Worm (Caenorhabditis elegans) whole organism, midembryonic: Measurements from ENCODE around the gene F53A3.7.

Experiments
- T22C8.4 ChIP-seq: fragments of 200-800 bp; sonication (Bioruptor generic); IDR thresholded peaks from 2 replicates; pipeline ENCODE4 v1.3.6; 2022; ENCODE audit warnings: missing genetic modification characterization, missing compliant biosample characterization
- cog-1 ChIP-seq: sonication (generic microtip); optimal IDR thresholded peaks from 2 replicates; lab custom pipeline; 2016; ENCODE audit warnings: missing genetic modification characterization, missing compliant biosample characterization
- flt-1 ChIP-seq: fragments of 200-800 bp; sonication (Bioruptor generic); IDR thresholded peaks from 2 replicates; pipeline ENCODE4 v1.3.6; 2022; ENCODE audit warnings: missing genetic modification characterization, missing compliant biosample characterization
- klf-2 ChIP-seq: fragments of 200-800 bp; sonication (Bioruptor generic); conservative IDR thresholded peaks from 2 replicates; pipeline ENCODE4 v1.3.6; 2022; ENCODE audit warnings: missing genetic modification reagents, missing genetic modification characterization, missing compliant biosample characterization
- med-1 ChIP-seq: sonication (generic microtip); optimal IDR thresholded peaks from 2 replicates; lab custom pipeline; 2017; ENCODE audit warnings: missing genetic modification characterization, mild to moderate bottlenecking, missing compliant biosample characterization, antibody characterized with exemption, missing genetic modification reagents; ENCODE audit not compliant: insufficient read depth
- ref-1 ChIP-seq: fragments of 200-800 bp; sonication (Bioruptor generic); conservative IDR thresholded peaks from 2 replicates; pipeline ENCODE4 v1.3.6; 2022; ENCODE audit warnings: missing genetic modification reagents, missing genetic modification characterization, missing compliant biosample characterization
- tab-1 ChIP-seq: fragments of 200-800 bp; sonication (Bioruptor generic); IDR thresholded peaks from 2 replicates; pipeline ENCODE4 v1.3.6; 2022; ENCODE audit warnings: missing genetic modification characterization, missing compliant biosample characterization
- ztf-23 ChIP-seq: fragments of 200-800 bp; sonication (Bioruptor generic); IDR thresholded peaks from 2 replicates; pipeline ENCODE4 v1.3.6; 2022; ENCODE audit warnings: missing genetic modification reagents, missing genetic modification characterization, missing compliant biosample characterization
- ztf-29 ChIP-seq: fragments of 200-800 bp; sonication (Bioruptor generic); IDR thresholded peaks from 2 replicates; pipeline ENCODE4 v1.3.6; 2022; ENCODE audit warnings: missing genetic modification reagents, missing genetic modification characterization, missing compliant biosample characterization

F53A3.7 gene

DNA sequence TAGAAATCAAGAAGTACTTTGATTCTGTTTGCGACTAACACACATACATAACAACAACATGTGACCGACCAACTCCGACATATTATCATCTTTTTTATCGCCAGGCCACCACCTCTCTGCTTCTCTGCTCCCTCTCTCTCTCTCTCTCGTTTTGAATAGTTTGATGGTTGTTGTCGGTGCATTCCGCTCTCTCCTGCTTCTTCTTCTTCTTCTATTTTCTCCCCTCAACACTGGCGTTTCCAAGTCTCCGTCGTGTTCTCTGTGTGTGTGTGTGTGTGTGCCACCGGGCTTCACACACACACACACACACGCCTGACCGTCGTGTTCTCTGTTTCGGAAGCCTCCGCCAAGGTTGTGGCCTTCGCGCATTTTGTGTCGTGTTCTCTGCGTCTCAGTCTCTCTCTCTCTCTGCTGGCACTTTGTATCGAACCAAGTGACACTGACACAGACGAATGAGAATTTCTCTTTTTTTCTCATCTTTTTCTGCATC is 26.2 kb upstream of the F53A3.7 start:
- TF ChIP-seq ztf-23 (GFP tag; lab: Robert Waterston, UW): 0 out of 2 replicates have a peak, but pooled peaks have one; percentile 45
- peak; percentile 99 for TF ChIP-seq cog-1 (tag; lab: Kevin White, UChicago)
- no peak for TF ChIP-seq med-1 (GFP tag; lab: Kevin White, UChicago)
- TF ChIP-seq ztf-29 (GFP tag; lab: Robert Waterston, UW): peak; percentile 87
- TF ChIP-seq tab-1 (GFP tag; lab: Robert Waterston, UW): peak; percentile 14; the same call in 1 of the 2 replicates
- peak; percentile 75 for TF ChIP-seq flt-1 (GFP tag; lab: Robert Waterston, UW)
- no peak for TF ChIP-seq ref-1 (GFP tag; lab: Robert Waterston, UW)
- no peak for TF ChIP-seq T22C8.4 (GFP tag; lab: Robert Waterston, UW)
- TF ChIP-seq klf-2 (GFP tag; lab: Robert Waterston, UW): no peak

DNA sequence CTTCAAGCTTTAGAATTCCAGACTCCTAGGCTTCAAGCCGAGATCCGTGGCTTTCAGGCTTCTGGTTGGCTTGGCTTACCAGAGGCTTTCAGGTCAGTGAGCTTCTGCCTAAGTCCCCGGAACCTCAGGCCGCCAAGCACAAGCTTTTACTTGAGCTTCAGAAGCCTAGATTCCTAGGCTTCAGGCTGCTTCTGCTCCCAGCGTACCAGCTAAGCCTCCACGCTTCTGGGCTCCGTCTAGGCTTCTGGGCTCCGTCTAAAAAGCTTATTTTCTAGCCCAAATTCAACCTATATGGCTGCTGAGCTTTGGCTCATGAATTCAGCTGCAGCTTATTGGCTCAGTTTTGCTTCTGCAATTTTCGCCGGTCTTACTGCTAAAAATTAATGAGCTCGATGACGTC is 25.5 kb upstream of the F53A3.7 start:
- TF ChIP-seq ref-1 (GFP tag; lab: Robert Waterston, UW) (no peak), ztf-29 (GFP tag; lab: Robert Waterston, UW) (no peak), tab-1 (GFP tag; lab: Robert Waterston, UW) (no peak), T22C8.4 (GFP tag; lab: Robert Waterston, UW) (no peak), cog-1 (tag; lab: Kevin White, UChicago) (no peak), flt-1 (GFP tag; lab: Robert Waterston, UW) (no peak), ztf-23 (GFP tag; lab: Robert Waterston, UW) (no peak), klf-2 (GFP tag; lab: Robert Waterston, UW) (no peak), med-1 (GFP tag; lab: Kevin White, UChicago) (no peak)

DNA sequence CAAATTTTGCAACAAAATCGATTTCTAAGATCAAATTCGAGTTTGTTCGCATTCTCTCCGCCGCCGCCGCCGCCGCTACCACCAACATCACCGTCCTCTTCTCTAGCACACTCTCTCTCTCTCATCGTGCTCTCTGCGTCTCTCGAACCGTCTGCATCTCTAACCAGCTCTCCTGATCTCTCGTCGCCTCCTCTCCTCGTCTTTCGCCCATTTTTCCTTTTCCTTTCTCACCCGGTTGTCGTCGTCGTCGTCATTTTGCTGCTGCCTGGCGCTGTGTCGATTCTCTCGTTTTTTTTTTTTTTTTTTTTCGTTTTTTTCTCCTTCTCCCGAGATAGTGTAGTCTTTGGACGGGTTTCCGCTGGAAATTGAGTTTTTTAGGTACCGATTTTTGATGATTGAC is 24.9 kb upstream of the F53A3.7 start:
- TF ChIP-seq T22C8.4 (GFP tag; lab: Robert Waterston, UW) (no peak), flt-1 (GFP tag; lab: Robert Waterston, UW) (peak; percentile 64; the same call in 1 of the 2 replicates), klf-2 (GFP tag; lab: Robert Waterston, UW) (no peak), ref-1 (GFP tag; lab: Robert Waterston, UW) (no peak), tab-1 (GFP tag; lab: Robert Waterston, UW) (no peak), cog-1 (tag; lab: Kevin White, UChicago) (peak; percentile 5), ztf-23 (GFP tag; lab: Robert Waterston, UW) (no peak), med-1 (GFP tag; lab: Kevin White, UChicago) (no peak)

DNA sequence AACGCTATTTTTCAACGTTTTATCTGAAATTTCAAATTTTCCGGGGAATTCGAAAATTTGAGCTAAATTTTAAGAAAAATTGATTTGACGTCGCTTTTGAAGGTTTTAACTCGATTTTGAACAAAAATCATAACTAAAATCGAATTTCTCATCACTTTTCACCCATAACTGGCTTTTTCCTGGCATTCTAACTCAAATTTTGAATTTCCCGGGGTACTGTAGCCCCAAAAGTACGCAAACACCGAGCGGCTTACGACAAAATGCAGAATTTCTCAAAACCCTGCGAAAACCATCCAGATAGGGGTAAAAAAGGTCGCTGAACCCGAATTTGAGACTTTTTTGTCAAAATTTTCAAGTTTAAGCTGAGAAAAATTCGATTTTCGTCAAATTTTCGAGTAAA is 24.1 kb upstream of the F53A3.7 start:
- TF ChIP-seq flt-1 (GFP tag; lab: Robert Waterston, UW): no peak
- no peak for TF ChIP-seq tab-1 (GFP tag; lab: Robert Waterston, UW)
- no peak for TF ChIP-seq klf-2 (GFP tag; lab: Robert Waterston, UW)
- no peak for TF ChIP-seq T22C8.4 (GFP tag; lab: Robert Waterston, UW)
- no peak for TF ChIP-seq med-1 (GFP tag; lab: Kevin White, UChicago)
- no peak for TF ChIP-seq cog-1 (tag; lab: Kevin White, UChicago)
- no peak for TF ChIP-seq ztf-29 (GFP tag; lab: Robert Waterston, UW)
- no peak for TF ChIP-seq ref-1 (GFP tag; lab: Robert Waterston, UW)
- no peak for TF ChIP-seq ztf-23 (GFP tag; lab: Robert Waterston, UW)

DNA sequence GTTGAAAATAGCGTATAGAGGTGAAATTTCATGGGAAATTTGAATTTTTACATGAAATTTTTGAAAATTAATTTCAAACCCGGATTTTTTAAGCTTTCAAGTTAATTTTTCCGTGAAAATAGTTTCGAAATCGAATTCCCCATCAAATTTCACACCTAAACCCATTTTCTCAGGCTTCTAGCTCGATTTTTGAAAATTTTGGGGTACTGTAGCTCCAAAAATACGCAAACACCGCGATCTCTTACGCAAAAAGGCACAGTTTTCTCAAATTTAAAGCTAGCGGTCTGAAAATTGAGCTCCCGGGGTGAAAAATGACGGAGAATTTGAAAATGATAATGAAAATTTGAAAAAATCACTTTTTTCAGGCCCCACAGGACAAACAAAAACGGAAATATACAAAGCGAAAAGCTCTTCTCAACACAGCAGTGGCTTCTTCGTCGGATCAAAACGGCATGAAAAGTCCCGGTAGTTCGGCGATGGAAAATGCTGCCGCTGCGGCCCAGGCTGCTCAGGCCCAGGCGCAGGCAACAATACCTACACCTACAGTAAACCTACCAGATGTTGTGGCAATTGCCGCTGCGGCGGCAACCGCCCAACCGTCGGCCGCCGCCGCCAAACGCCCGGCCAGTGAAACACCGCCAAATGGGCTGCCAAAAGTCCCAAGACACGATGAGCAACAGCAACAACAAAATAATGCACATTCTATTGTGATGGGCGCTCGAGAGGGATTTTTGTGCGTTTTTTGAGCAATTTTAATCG is 22.4 kb upstream of the F53A3.7 start:
- TF ChIP-seq ref-1 (GFP tag; lab: Robert Waterston, UW) (no peak), flt-1 (GFP tag; lab: Robert Waterston, UW) (no peak), ztf-23 (GFP tag; lab: Robert Waterston, UW) (no peak), cog-1 (tag; lab: Kevin White, UChicago) (no peak), ztf-29 (GFP tag; lab: Robert Waterston, UW) (no peak), med-1 (GFP tag; lab: Kevin White, UChicago) (no peak), T22C8.4 (GFP tag; lab: Robert Waterston, UW) (no peak), klf-2 (GFP tag; lab: Robert Waterston, UW) (no peak), tab-1 (GFP tag; lab: Robert Waterston, UW) (no peak)

DNA sequence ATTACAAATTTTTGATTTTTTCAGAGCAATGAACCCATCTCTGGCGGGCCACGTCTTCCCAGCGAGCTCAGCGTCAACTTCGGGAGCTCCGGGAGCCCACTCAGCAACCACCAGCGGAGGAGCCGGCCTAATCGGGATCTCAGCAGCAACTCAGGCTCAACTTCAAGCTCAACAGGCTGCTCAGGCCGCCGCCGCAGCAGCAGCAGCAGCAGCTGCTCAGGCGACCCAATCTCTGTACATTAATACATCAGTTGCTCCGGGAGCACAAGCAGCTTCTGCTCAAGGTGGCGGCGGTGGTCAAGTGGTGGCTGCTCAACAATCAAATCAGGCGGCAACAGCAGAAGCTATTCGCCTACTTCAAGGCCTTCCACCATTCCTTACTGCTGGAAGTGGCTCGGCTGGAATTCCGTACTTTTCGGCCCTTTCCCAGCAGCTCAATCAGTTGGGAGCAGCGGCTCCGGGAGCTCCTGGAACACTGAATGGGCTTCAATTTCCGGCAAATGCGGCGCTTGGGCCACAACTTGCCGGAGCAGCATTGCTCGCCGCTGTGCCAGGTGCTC is 20.5 kb upstream of the F53A3.7 start:
- TF ChIP-seq tab-1 (GFP tag; lab: Robert Waterston, UW): no peak
- TF ChIP-seq klf-2 (GFP tag; lab: Robert Waterston, UW): no peak
- TF ChIP-seq flt-1 (GFP tag; lab: Robert Waterston, UW): no peak
- no peak for TF ChIP-seq T22C8.4 (GFP tag; lab: Robert Waterston, UW)
- no peak for TF ChIP-seq ref-1 (GFP tag; lab: Robert Waterston, UW)
- TF ChIP-seq ztf-23 (GFP tag; lab: Robert Waterston, UW): no peak
- no peak for TF ChIP-seq ztf-29 (GFP tag; lab: Robert Waterston, UW)
- no peak for TF ChIP-seq cog-1 (tag; lab: Kevin White, UChicago)

DNA sequence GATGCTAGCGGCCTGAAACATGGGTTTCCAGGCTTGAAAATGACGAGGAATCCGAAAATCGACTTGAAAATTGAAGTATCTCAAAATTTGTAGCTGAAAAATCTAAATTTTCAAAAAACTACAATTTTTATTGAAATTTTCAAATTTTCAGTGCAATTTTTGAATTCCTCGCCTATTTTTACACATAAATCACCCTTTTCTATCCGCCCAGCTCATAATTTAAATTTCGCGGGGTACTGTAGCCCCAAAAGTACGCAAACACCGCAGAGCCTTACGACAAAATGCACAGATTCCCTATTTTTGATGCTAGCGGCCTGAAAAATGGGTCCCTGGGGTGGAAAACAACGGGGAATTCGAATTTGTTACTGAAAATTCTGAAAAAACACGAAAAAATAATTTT is 19.8 kb upstream of the F53A3.7 start:
- no peak for TF ChIP-seq klf-2 (GFP tag; lab: Robert Waterston, UW)
- no peak for TF ChIP-seq cog-1 (tag; lab: Kevin White, UChicago)

DNA sequence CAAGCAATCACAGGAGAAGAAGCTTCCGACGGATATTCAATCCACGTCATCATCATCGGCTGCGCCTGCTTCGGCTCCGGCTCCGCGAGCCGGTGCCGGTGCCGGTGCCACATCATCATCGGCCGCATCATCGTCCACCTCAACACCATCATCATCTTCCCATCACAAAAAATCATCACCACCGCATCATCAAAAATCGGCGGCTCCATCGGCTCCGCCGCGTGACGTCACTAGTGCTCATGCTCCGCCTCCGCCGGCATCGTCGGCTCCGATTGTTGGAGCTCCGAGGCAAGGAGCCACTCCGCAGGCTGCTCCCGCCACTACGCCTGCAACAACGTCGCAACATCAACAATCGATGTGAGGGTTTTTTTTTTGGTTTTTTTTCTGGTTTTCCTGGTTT is 19.3 kb upstream of the F53A3.7 start:
- no peak for TF ChIP-seq klf-2 (GFP tag; lab: Robert Waterston, UW)
- no peak; the same call in 1 of the 2 replicates for TF ChIP-seq tab-1 (GFP tag; lab: Robert Waterston, UW)
- no peak for TF ChIP-seq ztf-29 (GFP tag; lab: Robert Waterston, UW)
- TF ChIP-seq flt-1 (GFP tag; lab: Robert Waterston, UW): no peak
- TF ChIP-seq ztf-23 (GFP tag; lab: Robert Waterston, UW): no peak
- no peak for TF ChIP-seq cog-1 (tag; lab: Kevin White, UChicago)
- TF ChIP-seq med-1 (GFP tag; lab: Kevin White, UChicago): no peak
- no peak for TF ChIP-seq T22C8.4 (GFP tag; lab: Robert Waterston, UW)
- TF ChIP-seq ref-1 (GFP tag; lab: Robert Waterston, UW): no peak
